Worm (Caenorhabditis elegans) whole organism, L3 larva: Measurements from ENCODE around the gene perm-5.

Source experiments
- ama-1 ChIP-seq: fragments of 150-350 bp; optimal IDR thresholded peaks from 2 replicates; lab custom pipeline; 2018
- ceh-82 ChIP-seq: fragments of 150-350 bp; optimal IDR thresholded peaks from 2 replicates; lab custom pipeline; 2014; ENCODE audit warnings: missing biosample characterization, missing genetic modification characterization
- fkh-2 ChIP-seq: fragments of 150-350 bp; optimal IDR thresholded peaks from 2 replicates; lab custom pipeline; 2014; ENCODE audit warnings: missing biosample characterization, missing genetic modification reagents, missing genetic modification characterization
- fos-1 ChIP-seq: fragments of 150-350 bp; optimal IDR thresholded peaks from 2 replicates; lab custom pipeline; 2014; ENCODE audit warnings: missing biosample characterization, missing genetic modification characterization
- jun-1 ChIP-seq: fragments of 150-350 bp; optimal IDR thresholded peaks from 2 replicates; lab custom pipeline; 2014; ENCODE audit warnings: missing biosample characterization, missing genetic modification reagents, missing genetic modification characterization
- lin-39 ChIP-seq: fragments of 150-350 bp; optimal IDR thresholded peaks from 2 replicates; lab custom pipeline; 2018; ENCODE audit warnings: missing biosample characterization, missing genetic modification reagents, missing genetic modification characterization
- mdl-1 ChIP-seq: fragments of 150-350 bp; optimal IDR thresholded peaks from 2 replicates; lab custom pipeline; 2014; ENCODE audit warnings: missing biosample characterization, missing genetic modification characterization
- nhr-23 ChIP-seq: fragments of 150-350 bp; optimal IDR thresholded peaks from 2 replicates; lab custom pipeline; 2014; ENCODE audit warnings: missing biosample characterization, missing genetic modification reagents, missing genetic modification characterization
- pha-4 ChIP-seq: fragments of 150-350 bp; optimal IDR thresholded peaks from 2 replicates; lab custom pipeline; 2014; ENCODE audit warnings: missing biosample characterization, missing genetic modification reagents, missing genetic modification characterization
- snpc-4 ChIP-seq: fragments of 150-350 bp; optimal IDR thresholded peaks from 2 replicates; lab custom pipeline; 2014; ENCODE audit warnings: missing biosample characterization, missing genetic modification characterization
- unc-39 ChIP-seq: sonication (generic microtip); optimal IDR thresholded peaks from 4 replicates; lab custom pipeline; 2017; ENCODE audit warnings: missing biosample characterization, missing genetic modification characterization
- unc-62 ChIP-seq: fragments of 150-350 bp; sonication (generic microtip); optimal IDR thresholded peaks from 4 replicates; lab custom pipeline; 2014; ENCODE audit warnings: missing biosample characterization, missing genetic modification reagents, missing genetic modification characterization
- ztf-11 ChIP-seq: fragments of 150-350 bp; optimal IDR thresholded peaks from 2 replicates; lab custom pipeline; 2014; ENCODE audit warnings: missing biosample characterization, missing genetic modification characterization

DNA sequence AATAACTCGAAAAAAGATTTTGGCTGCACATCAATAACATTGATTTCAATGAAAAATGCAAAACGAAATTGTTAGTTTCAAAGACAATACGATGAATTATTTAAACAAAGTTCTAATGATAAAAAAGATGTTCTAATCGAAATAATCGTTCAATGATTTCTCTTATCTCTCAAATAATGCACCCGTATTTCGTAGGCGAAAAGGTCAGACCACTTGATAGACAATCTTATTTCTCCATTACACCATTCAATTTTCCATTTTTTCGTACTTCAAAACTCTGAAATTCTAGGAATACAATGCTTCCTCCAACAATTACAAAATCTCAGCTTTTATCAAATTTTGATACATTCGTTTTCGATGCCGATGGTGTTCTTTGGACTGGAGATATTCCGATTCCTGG, 40.8 kb upstream of the perm-5 start, which contains the start of gene C45E5.1:
- no peak for TF ChIP-seq snpc-4 (tag; lab: Kevin White, UChicago)
- no peak for TF ChIP-seq ceh-82
- no peak for TF ChIP-seq ztf-11
- no peak for TF ChIP-seq pha-4 (tag; lab: Kevin White, UChicago)
- TF ChIP-seq unc-39 (tag; lab: Kevin White, UChicago), result no peak
- no peak for TF ChIP-seq lin-39 (tag; lab: Kevin White, UChicago)
- TF ChIP-seq fkh-2 (tag; lab: Kevin White, UChicago), result no peak
- TF ChIP-seq unc-62 (GFP tag; lab: Kevin White, UChicago), result no peak
- no peak for TF ChIP-seq jun-1
- no peak for TF ChIP-seq fos-1 (tag; lab: Kevin White, UChicago)
- no peak for TF ChIP-seq mdl-1 (tag; lab: Kevin White, UChicago)
- TF ChIP-seq nhr-23 (tag; lab: Kevin White, UChicago), result no peak
- no peak for TF ChIP-seq ama-1 (lab: Kevin White, UChicago)
